Fruit fly (Drosophila melanogaster): Measurements from ENCODE around the gene Ndc80.

Gene Ndc80

DNA sequence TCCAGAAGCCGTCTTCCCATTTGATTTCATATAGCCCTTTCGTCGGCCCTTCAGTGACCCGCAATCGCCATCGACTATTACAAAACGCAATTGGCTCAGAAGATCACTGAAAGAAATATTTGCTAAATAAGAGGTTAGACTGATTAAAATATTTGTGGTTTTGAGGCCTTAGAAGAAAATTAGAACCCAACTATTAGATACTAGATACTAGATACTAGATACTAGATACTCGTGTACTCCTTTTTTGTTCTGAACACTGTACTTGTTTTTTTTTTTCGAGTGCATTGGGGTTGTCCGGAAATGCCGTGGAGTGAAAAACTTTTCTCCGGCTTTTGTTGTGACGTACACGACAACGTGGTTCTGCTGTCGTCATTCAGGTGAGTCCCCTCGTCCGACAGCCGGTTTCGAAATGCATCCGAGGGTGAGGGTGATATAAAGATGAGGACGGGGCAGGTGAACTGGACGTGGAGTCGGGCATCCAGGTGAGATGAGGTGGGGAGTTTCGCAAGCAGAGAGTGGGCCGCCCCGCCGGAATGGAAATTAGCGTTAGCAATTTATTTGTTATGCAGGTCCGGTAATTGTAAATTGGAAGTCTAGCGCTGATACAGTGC lies 18.5 kb upstream of the Ndc80 start (continued):
- TF ChIP-seq ap (GFP tag; IDR thresholded peaks at IDR 0.05), result no peak
- no peak for TF ChIP-seq Bteb2 (GFP tag; optimal IDR thresholded peaks at IDR 0.05)
- TF ChIP-seq dysf (GFP tag; IDR thresholded peaks at IDR 0.05), result 0 out of 3 replicates have a peak, but pooled peaks have one; percentile 30
- TF ChIP-seq CG13775 (GFP tag; optimal IDR thresholded peaks at IDR 0.05), result no peak
- TF ChIP-seq CG17328 (GFP tag; IDR thresholded peaks at IDR 0.05), result 0 out of 2 replicates have a peak, but pooled peaks have one; percentile 7
- TF ChIP-seq CG10979 (tag; optimal IDR thresholded peaks at IDR 0.05), result peak; percentile 59
- TF ChIP-seq D19B (GFP tag; optimal IDR thresholded peaks at IDR 0.05), result no peak
- no peak for TF ChIP-seq CG9817 (tag; optimal IDR thresholded peaks at IDR 0.05)
- TF ChIP-seq sens (GFP tag), result peak; percentile 71
- no peak for TF ChIP-seq gro (GFP tag; optimal IDR thresholded peaks at IDR 0.05)
- TF ChIP-seq NC2β (GFP tag; optimal IDR thresholded peaks at IDR 0.05), result no peak
- TF ChIP-seq lola (GFP tag; optimal IDR thresholded peaks at IDR 0.05), result peak in 1 of 3 experiments; percentile 25
- peak; percentile 35 for TF ChIP-seq CG30403 (GFP tag; optimal IDR thresholded peaks at IDR 0.05)
- no peak for TF ChIP-seq twi (tag; optimal IDR thresholded peaks at IDR 0.05)
- TF ChIP-seq h (optimal IDR thresholded peaks at IDR 0.05), result no peak
- no peak for TF ChIP-seq HLH54F (GFP tag; optimal IDR thresholded peaks at IDR 0.05)
- no peak for TF ChIP-seq crol (GFP tag; IDR thresholded peaks at IDR 0.05)
- TF ChIP-seq caup (GFP tag; optimal IDR thresholded peaks at IDR 0.05; ENCODE audit: severe bottlenecking), result no peak
- TF ChIP-seq CG6683 (GFP tag; optimal IDR thresholded peaks at IDR 0.05), result no peak
- TF ChIP-seq Dref (GFP tag; IDR thresholded peaks at IDR 0.05), result no peak
- no peak for TF ChIP-seq CG18011 (GFP tag; optimal IDR thresholded peaks at IDR 0.05)
- peak; percentile 21; the same call in 1 of the 2 replicates for TF ChIP-seq slbo (GFP tag; IDR thresholded peaks at IDR 0.05)
- peak; percentile 36 for TF ChIP-seq CG16863 (GFP tag; optimal IDR thresholded peaks at IDR 0.05)
- peak; percentile 43 for TF ChIP-seq fd96Cb (tag; optimal IDR thresholded peaks at IDR 0.05)
- TF ChIP-seq amos (GFP tag; IDR thresholded peaks at IDR 0.05; ENCODE audit: partially characterized antibody), result no peak
- peak; percentile 30 for TF ChIP-seq CG12391 (tag; optimal IDR thresholded peaks at IDR 0.05)
- TF ChIP-seq Nf-YA (GFP tag; IDR thresholded peaks at IDR 0.05), result no peak
- TF ChIP-seq btn (GFP tag; optimal IDR thresholded peaks at IDR 0.05), result no peak
- no peak for TF ChIP-seq Hmx (GFP tag; optimal IDR thresholded peaks at IDR 0.05)
- TF ChIP-seq CG11093 (GFP tag; IDR thresholded peaks at IDR 0.05), result no peak
- TF ChIP-seq CG6854 (GFP tag; optimal IDR thresholded peaks at IDR 0.05), result no peak
- no peak for TF ChIP-seq Stat92E (GFP tag; optimal IDR thresholded peaks at IDR 0.05)
- TF ChIP-seq pita (GFP tag; optimal IDR thresholded peaks at IDR 0.05), result no peak
- no peak for TF ChIP-seq CG16815 (GFP tag; optimal IDR thresholded peaks at IDR 0.05)
- peak; percentile 25; the same call in 1 of the 2 replicates for TF ChIP-seq vvl (GFP tag; IDR thresholded peaks at IDR 0.05)
- no peak for TF ChIP-seq CG6272 (GFP tag; IDR thresholded peaks at IDR 0.05)
- peak; percentile 15 for TF ChIP-seq CG9609 (GFP tag; optimal IDR thresholded peaks at IDR 0.05)
- TF ChIP-seq Atf6 (GFP tag; IDR thresholded peaks at IDR 0.05), result 0 out of 2 replicates have a peak, but pooled peaks have one; percentile 12
- no peak for TF ChIP-seq Ravus (GFP tag; IDR thresholded peaks at IDR 0.05)
- no peak for TF ChIP-seq CG43689 (GFP tag; IDR thresholded peaks at IDR 0.05)
- peak; percentile 24 for TF ChIP-seq CG2120 (GFP tag; optimal IDR thresholded peaks at IDR 0.05)
- no peak for TF ChIP-seq stc (GFP tag; IDR thresholded peaks at IDR 0.05)
- TF ChIP-seq pb (GFP tag; optimal IDR thresholded peaks at IDR 0.05), result no peak
- TF ChIP-seq MESR4 (GFP tag; optimal IDR thresholded peaks at IDR 0.05), result no peak
- TF ChIP-seq sob (GFP tag; IDR thresholded peaks at IDR 0.05), result no peak
- TF ChIP-seq CG4424 (GFP tag; optimal IDR thresholded peaks at IDR 0.05), result peak; percentile 37
- no peak for TF ChIP-seq nom (GFP tag; optimal IDR thresholded peaks at IDR 0.05)
- TF ChIP-seq Optix (GFP tag; IDR thresholded peaks at IDR 0.05), result no peak
- no peak for TF ChIP-seq Fer1 (GFP tag; optimal IDR thresholded peaks at IDR 0.05)
- TF ChIP-seq CG4404 (GFP tag; IDR thresholded peaks at IDR 0.05), result no peak
- no peak for TF ChIP-seq wdn (GFP tag; IDR thresholded peaks at IDR 0.05)
